Fruit fly (Drosophila melanogaster): ENCODE measurements around the gene CG6059.

CG6059 gene

DNA sequence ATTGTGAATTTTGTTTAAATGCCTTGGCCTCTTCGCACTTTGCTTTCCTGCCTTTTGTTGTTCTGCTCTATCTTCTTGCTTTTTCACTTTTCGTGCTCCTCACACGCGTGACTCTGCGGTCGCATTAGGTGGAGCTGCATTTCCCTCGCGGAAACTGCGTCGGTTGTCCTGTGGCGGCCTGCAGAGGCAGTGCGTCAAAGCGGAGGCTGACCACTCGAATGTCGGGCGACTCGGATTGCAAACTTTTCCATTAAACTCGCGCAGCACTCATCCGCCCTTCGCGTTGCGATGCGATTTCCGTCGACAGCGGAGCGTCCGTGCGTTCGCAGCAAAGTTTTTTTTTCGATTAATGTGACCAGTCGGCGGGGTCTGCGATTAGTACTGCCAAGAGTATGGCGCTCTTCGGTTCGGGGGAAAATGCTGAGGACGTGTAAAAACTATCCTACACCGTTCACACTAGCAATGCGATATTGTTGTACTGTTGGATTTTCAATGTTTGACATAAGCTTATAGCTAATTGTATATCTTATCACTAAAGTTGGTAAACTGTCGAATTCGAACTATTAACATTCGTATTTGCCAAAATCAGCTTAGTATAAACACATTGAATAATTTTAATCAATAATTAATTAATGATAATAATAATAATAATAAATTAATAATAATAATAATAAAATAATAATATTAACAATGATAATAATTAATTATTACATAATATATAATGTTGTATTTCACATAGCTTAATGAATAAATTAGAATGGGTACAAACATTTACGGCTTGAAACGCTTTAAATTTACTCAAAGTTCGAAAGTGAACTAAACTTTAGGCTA, 26.4 kb upstream of the CG6059 start, which contains the start of gene CG6051 (continued):
- TF ChIP-seq ind (GFP tag; optimal IDR thresholded peaks at IDR 0.05) = peak; percentile 71
- no peak for TF ChIP-seq CG8765 (GFP tag; IDR thresholded peaks at IDR 0.05)
- TF ChIP-seq CG17385 (GFP tag; optimal IDR thresholded peaks at IDR 0.05) = peak; percentile 7
- no peak for TF ChIP-seq ash1 (GFP tag; optimal IDR thresholded peaks at IDR 0.05)
- TF ChIP-seq BEAF-32 (GFP tag; optimal IDR thresholded peaks at IDR 0.05) = peak; percentile 51
- no peak for TF ChIP-seq CG11695 (GFP tag; IDR thresholded peaks at IDR 0.05)
- no peak for TF ChIP-seq CG6689 (GFP tag; IDR thresholded peaks at IDR 0.05)
- TF ChIP-seq unc-4 (GFP tag; IDR thresholded peaks at IDR 0.05; ENCODE audit: partially characterized antibody) = no peak
- TF ChIP-seq sob (GFP tag; IDR thresholded peaks at IDR 0.05) = no peak
- TF ChIP-seq phol (tag; optimal IDR thresholded peaks at IDR 0.05) = peak; percentile 72
- TF ChIP-seq Atf6 (GFP tag; IDR thresholded peaks at IDR 0.05) = no peak
- no peak for TF ChIP-seq CG43689 (GFP tag; IDR thresholded peaks at IDR 0.05)
- TF ChIP-seq Awh (GFP tag; IDR thresholded peaks at IDR 0.05) = no peak
- no peak for TF ChIP-seq CG31224 (GFP tag; IDR thresholded peaks at IDR 0.05)
- TF ChIP-seq CG11456 (GFP tag; IDR thresholded peaks at IDR 0.05) = no peak
- TF ChIP-seq Optix (GFP tag; IDR thresholded peaks at IDR 0.05) = no peak
- peak in 1 of 2 experiments; percentile 45 for TF ChIP-seq chif (GFP tag; optimal IDR thresholded peaks at IDR 0.05)
- TF ChIP-seq sens-2 (GFP tag; IDR thresholded peaks at IDR 0.05) = no peak
- TF ChIP-seq bsh (GFP tag; optimal IDR thresholded peaks at IDR 0.05) = peak in 1 of 2 experiments; percentile 47
- TF ChIP-seq sqz (GFP tag; optimal IDR thresholded peaks at IDR 0.05) = peak; percentile 95
- TF ChIP-seq grn (GFP tag; optimal IDR thresholded peaks at IDR 0.05) = no peak
- peak; percentile 51 for TF ChIP-seq da (GFP tag; optimal IDR thresholded peaks at IDR 0.05)
- peak; percentile 57 for TF ChIP-seq Sox102F (GFP tag; optimal IDR thresholded peaks at IDR 0.05)
- no peak for TF ChIP-seq slbo (GFP tag; IDR thresholded peaks at IDR 0.05)
- peak; percentile 45 for TF ChIP-seq HmgD (GFP tag; optimal IDR thresholded peaks at IDR 0.05)
- TF ChIP-seq gro (GFP tag; optimal IDR thresholded peaks at IDR 0.05) = peak; percentile 66
- no peak for TF ChIP-seq sr (GFP tag; IDR thresholded peaks at IDR 0.05)
- peak; percentile 35 for TF ChIP-seq CHES-1-like (GFP tag; optimal IDR thresholded peaks at IDR 0.05)
- no peak for TF ChIP-seq CG9215 (GFP tag; IDR thresholded peaks at IDR 0.05)
- peak; percentile 52 for TF ChIP-seq dm (GFP tag; optimal IDR thresholded peaks at IDR 0.05)
- TF ChIP-seq BtbVII (GFP tag; optimal IDR thresholded peaks at IDR 0.05) = peak; percentile 54
- no peak for TF ChIP-seq insv (GFP tag; optimal IDR thresholded peaks at IDR 0.05)
- TF ChIP-seq danr (GFP tag; IDR thresholded peaks at IDR 0.05) = no peak
- peak; percentile 55 for TF ChIP-seq CG8281 (tag; optimal IDR thresholded peaks at IDR 0.05)
- no peak for TF ChIP-seq CG6654 (GFP tag; optimal IDR thresholded peaks at IDR 0.05)
- peak; percentile 16 for TF ChIP-seq D19B (GFP tag; optimal IDR thresholded peaks at IDR 0.05)
- TF ChIP-seq Vsx1 (GFP tag; optimal IDR thresholded peaks at IDR 0.05) = peak; percentile 6
- no peak for TF ChIP-seq Opbp (GFP tag; IDR thresholded peaks at IDR 0.05; ENCODE audit: partially characterized antibody)
- peak; percentile 19 for TF ChIP-seq Neu2 (GFP tag; optimal IDR thresholded peaks at IDR 0.05; ENCODE audit: borderline replicate concordance)
- peak; percentile 33 for TF ChIP-seq ATbp (GFP tag; optimal IDR thresholded peaks at IDR 0.05)
- peak; percentile 8 for TF ChIP-seq chn (GFP tag; optimal IDR thresholded peaks at IDR 0.05)
- peak; percentile 4 for TF ChIP-seq Fer2 (tag; optimal IDR thresholded peaks at IDR 0.05)
- TF ChIP-seq Deaf1 (tag; optimal IDR thresholded peaks at IDR 0.05) = no peak
- no peak for TF ChIP-seq chinmo (GFP tag; IDR thresholded peaks at IDR 0.05; ENCODE audit: partially characterized antibody)
- TF ChIP-seq CG10321 (GFP tag; IDR thresholded peaks at IDR 0.05) = no peak
- TF ChIP-seq gcm (GFP tag; optimal IDR thresholded peaks at IDR 0.05) = peak; percentile 39
- peak; percentile 59 for TF ChIP-seq CG18262 (tag; optimal IDR thresholded peaks at IDR 0.05)
- no peak for TF ChIP-seq dimm (GFP tag; IDR thresholded peaks at IDR 0.05)
- TF ChIP-seq CG4820 (GFP tag; optimal IDR thresholded peaks at IDR 0.05) = no peak
- no peak for TF ChIP-seq Rfx (GFP tag; IDR thresholded peaks at IDR 0.05)
